Worm (Caenorhabditis elegans): ENCODE data around the gene W06G6.2.

DNA sequence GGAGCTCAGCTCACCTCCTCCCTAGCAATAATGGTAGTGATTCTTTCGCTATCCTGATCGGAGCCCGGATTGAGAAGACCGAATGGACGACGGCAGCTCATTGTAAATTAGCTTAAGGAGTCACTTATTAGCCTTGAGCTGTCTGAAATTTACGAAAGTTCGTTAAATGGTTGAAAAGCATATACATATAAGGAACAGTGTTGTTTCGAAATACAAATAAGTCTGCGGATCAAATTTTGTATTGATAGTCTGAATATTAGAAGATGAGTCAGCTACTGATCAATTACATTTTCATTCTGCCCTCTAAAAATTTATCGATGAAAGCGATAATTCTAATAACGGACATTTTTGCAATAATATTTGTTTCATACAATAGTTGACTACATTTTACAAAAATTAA is 37.6 kb downstream of the W06G6.2 start, which contains the start of gene F14F8.14:
- TF ChIP-seq ama-1 (optimal IDR thresholded peaks at IDR 0.05) = no peak
- no peak for TF ChIP-seq C38D4.7 (GFP tag; optimal IDR thresholded peaks at IDR 0.05)
- no peak for TF ChIP-seq tbx-2 (tag; optimal IDR thresholded peaks at IDR 0.05)
- no peak for TF ChIP-seq fkh-10 (GFP tag; optimal IDR thresholded peaks at IDR 0.05)
- TF ChIP-seq zip-5 (tag; optimal IDR thresholded peaks at IDR 0.05) = no peak
- TF ChIP-seq ztf-16 (tag; optimal IDR thresholded peaks at IDR 0.05) = no peak
- TF ChIP-seq ceh-30 (tag; optimal IDR thresholded peaks at IDR 0.05) = no peak
- no peak for TF ChIP-seq K09A11.1 (tag; optimal IDR thresholded peaks at IDR 0.05; ENCODE audit: insufficient read depth)
